Worm (Caenorhabditis elegans): ENCODE results near the gene F22E5.11.
A peak's percentile ranks its signal among the peaks of the same experiment; 100 is the strongest.
"Not testable (repeated sequence)": the region's sequence is repeated elsewhere in the genome, so short reads cannot be mapped to it uniquely, and the experiment has no call there.

Gene F22E5.11

ce11 chrII:2622936-2623452 lies 21.4 kb downstream of the F22E5.11 start, which contains the start of gene D2062.4:
Gene D2062.4, plus strand, starts transcription at chrII:2623402.
- not testable (repeated sequence) for TF ChIP-seq snpc-4, aly-2, lin-39 (tag; optimal IDR thresholded peaks at IDR 0.05)

DNA sequence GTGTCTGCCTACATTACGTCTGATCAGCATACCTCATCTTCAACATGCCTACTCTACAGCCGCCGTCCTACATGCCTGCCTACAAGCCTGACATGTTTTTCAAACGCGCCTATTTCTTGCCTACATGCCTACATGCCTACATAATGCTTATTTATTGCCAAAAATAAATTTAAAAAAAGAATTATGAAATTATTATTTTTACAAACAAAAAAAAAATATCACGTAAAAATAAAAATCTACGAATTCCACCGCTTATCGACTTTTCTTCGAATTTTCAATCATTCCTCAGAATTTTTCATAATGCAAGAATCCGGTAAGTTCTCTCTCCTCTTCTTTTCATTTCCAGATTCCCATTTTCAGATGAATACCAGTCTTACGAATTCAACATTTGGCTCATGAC lies 21.9 kb downstream of the F22E5.11 start, which contains the start of gene D2062.5:
Gene D2062.5 (plus strand): TSS at position 301 of the 400 bp plus-strand sequence.
- TF ChIP-seq nhr-77 (tag; optimal IDR thresholded peaks at IDR 0.05) (no peak), fos-1 (tag; optimal IDR thresholded peaks at IDR 0.05) (no peak)

ce11 chrII:2619148-2619547 lies 25.2 kb downstream of the F22E5.11 start, which contains the start of gene msrp-6:
Gene msrp-6, plus strand, starts transcription at chrII:2619448.
- not testable (repeated sequence) for TF ChIP-seq unc-62 (GFP tag; optimal IDR thresholded peaks at IDR 0.05); zag-1 (tag; optimal IDR thresholded peaks at IDR 0.05); ceh-16 (tag; optimal IDR thresholded peaks at IDR 0.05)

- TF ChIP-seq R02D3.7, nhr-129, zag-1 (tag; optimal IDR thresholded peaks at IDR 0.05): not testable (repeated sequence)
Measured at ce11 chrII:2616634-2617033, 27.8 kb downstream of the F22E5.11 start, which contains the start of gene msrp-5. Gene msrp-5, plus strand, starts transcription at chrII:2616934.

DNA sequence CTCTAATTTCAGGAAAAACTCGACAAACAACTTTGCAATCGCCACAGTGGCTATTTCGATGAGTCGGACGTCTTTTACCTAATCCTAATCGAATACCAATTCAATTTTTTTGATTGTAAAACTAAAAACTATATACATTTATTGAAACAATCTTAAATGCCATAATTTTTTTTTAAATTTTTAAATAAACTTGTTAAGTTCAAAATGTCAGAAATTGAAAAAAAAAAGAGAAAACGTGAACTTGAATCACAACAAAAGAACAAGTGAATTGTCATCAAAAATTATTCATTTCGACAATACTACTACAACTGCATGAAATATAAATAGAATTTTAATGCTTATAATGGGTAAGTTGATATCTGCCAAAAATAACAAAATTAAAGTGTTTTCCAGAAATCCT lies 32.1 kb downstream of the F22E5.11 start, which contains the start of gene D2062.13:
Gene D2062.13 (plus strand): TSS at position 301 of the 400 bp plus-strand sequence.
- not testable (repeated sequence) for TF ChIP-seq unc-62 (GFP tag; optimal IDR thresholded peaks at IDR 0.05); unc-39 (tag; optimal IDR thresholded peaks at IDR 0.05); lin-13 (GFP tag; optimal IDR thresholded peaks at IDR 0.05)

DNA sequence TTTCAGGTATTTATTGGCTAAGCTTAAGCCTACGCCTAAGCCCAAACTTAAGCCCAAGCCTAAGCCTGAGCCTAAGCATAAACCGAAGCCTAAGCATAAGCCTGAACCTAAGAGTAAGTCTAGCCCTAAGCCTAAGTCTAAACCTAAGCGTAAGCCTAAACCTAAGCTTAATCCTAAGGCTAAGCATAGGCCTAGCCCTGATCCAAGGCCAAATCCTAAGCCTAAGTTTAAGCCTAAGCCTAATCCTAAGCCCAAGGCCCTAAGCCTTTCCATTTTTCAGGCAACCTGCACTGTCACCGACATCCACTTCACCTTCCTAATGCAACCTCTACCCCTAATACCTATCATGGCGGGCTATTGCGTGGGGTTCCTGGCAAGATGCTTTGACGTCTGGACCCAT lies 33.4 kb downstream of the F22E5.11 start:
- no peak for TF ChIP-seq zag-1 (tag; optimal IDR thresholded peaks at IDR 0.05)
- TF ChIP-seq ztf-11 (tag; optimal IDR thresholded peaks at IDR 0.05) = no peak

ce11 chrII:2610202-2610912 lies 34.0 kb downstream of the F22E5.11 start, which contains the start of gene sri-38:
Gene sri-38, plus strand, starts transcription at chrII:2610862.
- TF ChIP-seq zag-1 (tag; optimal IDR thresholded peaks at IDR 0.05) (no peak), fos-1 (tag; optimal IDR thresholded peaks at IDR 0.05) (peak; percentile 95), nhr-11 (tag; optimal IDR thresholded peaks at IDR 0.05) (no peak), crh-2 (tag; optimal IDR thresholded peaks at IDR 0.05) (peak; percentile 49), mbf-1 (tag; optimal IDR thresholded peaks at IDR 0.05) (no peak)

- TF ChIP-seq nhr-25 (tag; optimal IDR thresholded peaks at IDR 0.05) (no peak), ama-1 (optimal IDR thresholded peaks at IDR 0.05) (no peak)
Measured at ce11 chrII:2605319-2605718, 39.1 kb downstream of the F22E5.11 start, which contains the start of gene sri-77. Gene sri-77, minus strand, starts transcription at chrII:2605419.

DNA sequence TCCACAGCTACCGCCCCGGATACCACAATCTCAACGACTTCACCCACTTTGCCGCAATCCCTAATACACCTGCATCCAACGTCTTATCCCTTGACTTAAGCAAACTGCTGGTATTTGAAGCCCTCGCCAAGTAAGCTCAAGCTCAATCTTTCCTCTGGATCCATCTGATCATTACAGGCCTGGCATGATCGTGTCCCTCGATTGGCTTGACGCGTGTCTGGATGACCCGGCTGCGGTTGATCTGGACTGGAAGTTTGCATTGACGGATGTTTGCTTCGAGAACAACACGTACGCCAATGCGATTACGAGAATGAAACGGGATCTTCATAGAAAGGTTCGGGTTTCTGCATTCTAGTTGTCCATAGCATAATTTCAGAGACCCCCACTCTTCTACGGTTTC lies 43.5 kb downstream of the F22E5.11 start:
- TF ChIP-seq Y55F3AM.14 (GFP tag; optimal IDR thresholded peaks at IDR 0.05) (no peak), ztf-4 (tag; optimal IDR thresholded peaks at IDR 0.05) (no peak)

- TF ChIP-seq ZK546.5, zag-1, fos-1 (tag; optimal IDR thresholded peaks at IDR 0.05): not testable (repeated sequence)
Measured at ce11 chrII:2600176-2600575, 44.2 kb downstream of the F22E5.11 start, which contains the start of gene F33H12.1. Gene F33H12.1, plus strand, starts transcription at chrII:2600476.

Measured in whole organism, L2 larva.